Fruit fly (Drosophila melanogaster): ENCODE measurements around the gene tey.

The tey gene

DNA sequence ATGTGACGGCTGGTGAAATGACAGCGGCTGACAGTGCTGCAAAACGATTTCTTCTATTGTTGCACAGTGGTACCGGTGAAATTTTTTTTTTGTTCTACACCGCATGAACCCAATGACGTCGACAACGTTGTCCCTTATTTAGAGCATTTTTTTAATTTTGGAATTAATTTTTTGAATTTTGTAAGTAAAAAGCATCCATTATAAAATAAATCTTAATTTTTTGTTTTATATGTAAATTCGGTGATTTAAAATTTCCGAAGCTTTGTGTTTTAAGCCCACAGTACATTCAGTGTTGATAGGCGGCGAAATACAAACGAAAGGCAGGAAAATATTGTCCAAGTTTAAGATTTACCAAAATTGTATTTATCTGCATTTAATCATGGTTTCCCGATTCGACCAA, 51.7 kb downstream of the tey start, which contains the start of the genes Lon and PIG-F (continued):
- TF ChIP-seq CG14667 (GFP tag; IDR thresholded peaks at IDR 0.05) = peak; percentile 98
- TF ChIP-seq crp (GFP tag; optimal IDR thresholded peaks at IDR 0.05) = peak; percentile 46 to 78
- TF ChIP-seq mirr (GFP tag; optimal IDR thresholded peaks at IDR 0.05) = peak; percentile 95
- no peak for TF ChIP-seq abd-A (tag; optimal IDR thresholded peaks at IDR 0.05)
- peak; percentile 47; the same call in 1 of the 2 replicates for TF ChIP-seq hbn (GFP tag; IDR thresholded peaks at IDR 0.05; ENCODE audit: partially characterized antibody)
- TF ChIP-seq CG1602 (GFP tag; optimal IDR thresholded peaks at IDR 0.05) = peak; percentile 99
- TF ChIP-seq CG6765 (GFP tag; optimal IDR thresholded peaks at IDR 0.05) = peak; percentile 98
- peak; percentile 99 for TF ChIP-seq chn (GFP tag; optimal IDR thresholded peaks at IDR 0.05)
- TF ChIP-seq jumu (GFP tag; optimal IDR thresholded peaks at IDR 0.05) = peak; percentile 98
- TF ChIP-seq insv (GFP tag; optimal IDR thresholded peaks at IDR 0.05) = peak; percentile 39 to 86
- TF ChIP-seq gt (GFP tag; IDR thresholded peaks at IDR 0.05) = peak; percentile 95
- TF ChIP-seq CG12659 (GFP tag; optimal IDR thresholded peaks at IDR 0.05) = peak; percentile 100
- TF ChIP-seq emc (GFP tag; optimal IDR thresholded peaks at IDR 0.05) = peak; percentile 95
- peak; percentile 99 for TF ChIP-seq twi (tag; optimal IDR thresholded peaks at IDR 0.05)
- peak; percentile 95 for TF ChIP-seq CG6854 (GFP tag; optimal IDR thresholded peaks at IDR 0.05)
- TF ChIP-seq Rx (GFP tag; IDR thresholded peaks at IDR 0.05) = peak; percentile 98
- peak; percentile 98 for TF ChIP-seq CG13624 (GFP tag; optimal IDR thresholded peaks at IDR 0.05)
- peak; percentile 99 for TF ChIP-seq CG12942 (GFP tag; optimal IDR thresholded peaks at IDR 0.05)
- TF ChIP-seq bowl (GFP tag; IDR thresholded peaks at IDR 0.05) = peak; percentile 92
- TF ChIP-seq wdn (GFP tag; IDR thresholded peaks at IDR 0.05) = peak; percentile 97
- TF ChIP-seq CG43689 (GFP tag; IDR thresholded peaks at IDR 0.05) = peak; percentile 94
- peak; percentile 79 for TF ChIP-seq nerfin-2 (GFP tag; IDR thresholded peaks at IDR 0.05; ENCODE audit: partially characterized antibody)
- TF ChIP-seq schlank (tag; optimal IDR thresholded peaks at IDR 0.05) = peak; percentile 93
- peak; percentile 96 for TF ChIP-seq Doc2 (GFP tag; IDR thresholded peaks at IDR 0.05)
- TF ChIP-seq Opbp (GFP tag; IDR thresholded peaks at IDR 0.05; ENCODE audit: partially characterized antibody) = no peak
- peak; percentile 99 for TF ChIP-seq B-H2 (GFP tag; optimal IDR thresholded peaks at IDR 0.05)
- peak; percentile 94 for TF ChIP-seq crc (GFP tag; optimal IDR thresholded peaks at IDR 0.05)
- peak; percentile 98 for TF ChIP-seq CG6272 (GFP tag; IDR thresholded peaks at IDR 0.05)
- peak; percentile 99 for TF ChIP-seq Pdp1 (GFP tag; optimal IDR thresholded peaks at IDR 0.05)
- peak; percentile 99 for TF ChIP-seq CG3065 (GFP tag; optimal IDR thresholded peaks at IDR 0.05)
- TF ChIP-seq CG8089 (GFP tag; optimal IDR thresholded peaks at IDR 0.05) = peak; percentile 97
- TF ChIP-seq CG31441 (GFP tag; IDR thresholded peaks at IDR 0.05) = peak; percentile 100
- TF ChIP-seq CG17912 (GFP tag; optimal IDR thresholded peaks at IDR 0.05) = peak; percentile 97
- peak; percentile 97 for TF ChIP-seq CG7357 (GFP tag; IDR thresholded peaks at IDR 0.05)
- peak; percentile 93 for TF ChIP-seq dati (GFP tag; IDR thresholded peaks at IDR 0.05)
- TF ChIP-seq Fer2 (tag; optimal IDR thresholded peaks at IDR 0.05) = peak; percentile 99
- TF ChIP-seq sr (GFP tag; IDR thresholded peaks at IDR 0.05) = peak; percentile 83; the same call in 2 of the 3 replicates
- TF ChIP-seq CG32772 (GFP tag; IDR thresholded peaks at IDR 0.05) = peak; percentile 98
- TF ChIP-seq HLHmδ (GFP tag; optimal IDR thresholded peaks at IDR 0.05) = no peak
- TF ChIP-seq CG11695 (GFP tag; IDR thresholded peaks at IDR 0.05) = peak; percentile 98
- TF ChIP-seq Antp (GFP tag; optimal IDR thresholded peaks at IDR 0.05) = peak; percentile 98
- peak; percentile 98 for TF ChIP-seq oc (tag; optimal IDR thresholded peaks at IDR 0.05)
- peak; percentile 99 for TF ChIP-seq phol (tag; optimal IDR thresholded peaks at IDR 0.05)
- TF ChIP-seq danr (GFP tag; IDR thresholded peaks at IDR 0.05) = peak; percentile 97
- TF ChIP-seq Nf-YB (GFP tag; optimal IDR thresholded peaks at IDR 0.05) = peak; percentile 90
- peak; percentile 99 for TF ChIP-seq sob (GFP tag; IDR thresholded peaks at IDR 0.05)
- TF ChIP-seq Ptx1 (GFP tag; IDR thresholded peaks at IDR 0.05) = peak; percentile 99
- TF ChIP-seq CG7372 (GFP tag; IDR thresholded peaks at IDR 0.05) = peak; percentile 99
- TF ChIP-seq ssp (GFP tag; IDR thresholded peaks at IDR 0.05) = peak; percentile 95
- TF ChIP-seq Meics (GFP tag; optimal IDR thresholded peaks at IDR 0.05) = peak; percentile 99
- peak; percentile 99 for TF ChIP-seq Fer3 (tag; optimal IDR thresholded peaks at IDR 0.05)
